Fruit fly (Drosophila melanogaster) whole organism, wandering third instar larva: ENCODE measurements around the gene Ythdf.

Experiments used
- Abd-B ChIP-seq: fragments of >200 bp; optimal IDR thresholded peaks from 2 replicates; lab custom pipeline; 2017; ENCODE audit warnings: missing biosample characterization, missing genetic modification characterization
- CG32264 ChIP-seq: fragments of 200-800 bp; sonication (Bioruptor generic); optimal IDR thresholded peaks from 2 replicates; lab custom pipeline; 2016; ENCODE audit warnings: missing biosample characterization, missing genetic modification characterization
- CG9705 ChIP-seq: fragments of 200-800 bp; sonication (Bioruptor generic); optimal IDR thresholded peaks from 2 replicates; lab custom pipeline; 2018; ENCODE audit warnings: missing biosample characterization, mild to moderate bottlenecking, missing genetic modification characterization
- CrebA ChIP-seq: fragments of 200-800 bp; sonication (Bioruptor generic); optimal IDR thresholded peaks from 2 replicates; lab custom pipeline; 2016; ENCODE audit warnings: missing biosample characterization, mild to moderate bottlenecking, missing genetic modification characterization, borderline replicate concordance
- Dfd ChIP-seq: fragments of >200 bp; optimal IDR thresholded peaks from 2 replicates; lab custom pipeline; 2017; ENCODE audit warnings: missing biosample characterization, missing genetic modification characterization
- Dif ChIP-seq: fragments of 200-275, 200-300 bp; sonication (Bioruptor generic); optimal IDR thresholded peaks from 2 replicates; lab custom pipeline; 2018; ENCODE audit warnings: missing biosample characterization, missing genetic modification characterization; ENCODE audit not compliant: partially characterized antibody
- GATAd ChIP-seq: sonication (Bioruptor generic); optimal IDR thresholded peaks from 2 replicates; lab custom pipeline; 2016; ENCODE audit warnings: missing biosample characterization, missing genetic modification characterization
- HLH106 ChIP-seq: fragments of 200-800 bp; optimal IDR thresholded peaks from 3 replicates; lab custom pipeline; 2019; ENCODE audit warnings: missing biosample characterization, mild to moderate bottlenecking, missing genetic modification characterization, moderate library complexity
- Hnf4 ChIP-seq: fragments of 200-800 bp; sonication (Bioruptor generic); optimal IDR thresholded peaks from 2 replicates; lab custom pipeline; 2016; ENCODE audit warnings: missing biosample characterization, mild to moderate bottlenecking, missing genetic modification characterization
- Hr78 ChIP-seq: fragments of >200 bp; optimal IDR thresholded peaks from 2 replicates; lab custom pipeline; 2017; ENCODE audit warnings: missing biosample characterization, missing genetic modification characterization
- Hr83 ChIP-seq: fragments of 200-300 bp; sonication (Bioruptor generic); optimal IDR thresholded peaks from 2 replicates; lab custom pipeline; 2016; ENCODE audit warnings: missing biosample characterization, mild to moderate bottlenecking, missing genetic modification characterization, moderate library complexity; ENCODE audit not compliant: poor library complexity, severe bottlenecking
- Jra ChIP-seq: sonication (Bioruptor generic); optimal IDR thresholded peaks from 2 replicates; lab custom pipeline; 2016; ENCODE audit warnings: missing biosample characterization, missing genetic modification characterization
- Mio ChIP-seq: sonication (Bioruptor generic); optimal IDR thresholded peaks from 2 replicates; lab custom pipeline; 2016; ENCODE audit warnings: missing biosample characterization, missing genetic modification characterization
- Myc ChIP-seq: fragments of >200 bp; optimal IDR thresholded peaks from 2 replicates; lab custom pipeline; 2017
- N ChIP-seq: fragments of >200 bp; optimal IDR thresholded peaks from 2 replicates; lab custom pipeline; 2018; ENCODE audit warnings: missing biosample characterization, missing external identifiers, missing genetic modification characterization
- OdsH ChIP-seq: fragments of 200-800 bp; sonication (Bioruptor generic); optimal IDR thresholded peaks from 2 replicates; lab custom pipeline; 2016; ENCODE audit warnings: missing biosample characterization, mild to moderate bottlenecking, missing genetic modification characterization
- Rel ChIP-seq, 2 experiments: fragments of 200-800 bp; sonication (Bioruptor generic) in 1 of 2; optimal IDR thresholded peaks; 2 replicates in 1 of 2; 3 replicates in 1 of 2; lab custom pipeline; 2016 to 2019; ENCODE audit warnings: mild to moderate bottlenecking in 2 of 2, missing biosample characterization in 2 of 2, missing genetic modification characterization in 2 of 2, moderate library complexity in 1 of 2
- Sp1 ChIP-seq: fragments of 200-800 bp; sonication (Bioruptor generic); optimal IDR thresholded peaks from 3 replicates; lab custom pipeline; 2019; ENCODE audit warnings: missing biosample characterization, mild to moderate bottlenecking, missing genetic modification characterization, moderate library complexity
- Vsx2 ChIP-seq: fragments of 200-300, 225-300 bp; sonication (Bioruptor generic); optimal IDR thresholded peaks from 2 replicates; lab custom pipeline; 2018; ENCODE audit warnings: missing biosample characterization, missing genetic modification characterization; ENCODE audit not compliant: partially characterized antibody
- br ChIP-seq: fragments of 200-800 bp; sonication (Bioruptor generic); optimal IDR thresholded peaks from 2 replicates; lab custom pipeline; 2016; ENCODE audit warnings: missing biosample characterization, missing genetic modification characterization
- brk ChIP-seq: fragments of 200-800 bp; sonication (Bioruptor generic); optimal IDR thresholded peaks from 2 replicates; lab custom pipeline; 2016; ENCODE audit warnings: missing biosample characterization, mild to moderate bottlenecking, missing genetic modification characterization
- dl ChIP-seq, 2 experiments: fragments of 175-275, 200-275 bp in 1 of 2; fragments of 200-275 bp in 1 of 2; sonication (Bioruptor generic); optimal IDR thresholded peaks; lab custom pipeline; 2018; ENCODE audit warnings: mild to moderate bottlenecking in 2 of 2, missing biosample characterization in 2 of 2, missing genetic modification characterization in 2 of 2, moderate library complexity in 2 of 2; ENCODE audit not compliant: partially characterized antibody in 2 of 2, insufficient read depth in 1 of 2
- dmrt93B ChIP-seq: fragments of 200-800 bp; sonication (Bioruptor generic); optimal IDR thresholded peaks from 2 replicates; lab custom pipeline; 2018; ENCODE audit warnings: missing biosample characterization, mild to moderate bottlenecking, missing genetic modification characterization
- dsf ChIP-seq: sonication (Bioruptor generic); optimal IDR thresholded peaks from 2 replicates; lab custom pipeline; 2016; ENCODE audit warnings: missing biosample characterization, missing genetic modification characterization, borderline replicate concordance
- ey ChIP-seq: fragments of 200-800 bp; sonication (Bioruptor generic); optimal IDR thresholded peaks from 2 replicates; lab custom pipeline; 2016; ENCODE audit warnings: missing biosample characterization, missing genetic modification characterization
- foxo ChIP-seq, 2 experiments: fragments of 200-800 bp; sonication (Bioruptor generic); optimal IDR thresholded peaks; 2 replicates in 1 of 2; 3 replicates in 1 of 2; lab custom pipeline; 2016 to 2017; ENCODE audit warnings: missing biosample characterization in 2 of 2, missing genetic modification characterization in 2 of 2
- fru ChIP-seq: fragments of 200-800 bp; sonication (Bioruptor generic); optimal IDR thresholded peaks from 3 replicates; lab custom pipeline; 2016; ENCODE audit warnings: missing biosample characterization, mild to moderate bottlenecking, missing genetic modification characterization
- h ChIP-seq: fragments of 200-800 bp; sonication (Bioruptor generic); optimal IDR thresholded peaks from 3 replicates; lab custom pipeline; 2016; ENCODE audit warnings: missing biosample characterization, mild to moderate bottlenecking, missing genetic modification characterization
- jim ChIP-seq: fragments of 175-275, 200-325 bp; sonication (Bioruptor generic); optimal IDR thresholded peaks from 2 replicates; lab custom pipeline; 2016; ENCODE audit warnings: missing biosample characterization, mild to moderate bottlenecking, missing genetic modification characterization
- lola ChIP-seq: fragments of >200 bp; optimal IDR thresholded peaks from 2 replicates; lab custom pipeline; 2017; ENCODE audit warnings: missing biosample characterization, missing genetic modification characterization
- pan ChIP-seq: fragments of >200 bp; optimal IDR thresholded peaks from 2 replicates; lab custom pipeline; 2017
- psq ChIP-seq: fragments of 200-800 bp; sonication (Bioruptor generic); optimal IDR thresholded peaks from 3 replicates; lab custom pipeline; 2017; ENCODE audit warnings: missing biosample characterization, mild to moderate bottlenecking, missing genetic modification characterization, moderate library complexity
- rgr ChIP-seq: fragments of 200-800 bp; sonication (Bioruptor generic); optimal IDR thresholded peaks from 3 replicates; lab custom pipeline; 2016; ENCODE audit warnings: missing biosample characterization, mild to moderate bottlenecking, missing genetic modification characterization
- sv ChIP-seq: fragments of 200-800 bp; sonication (Bioruptor generic); optimal IDR thresholded peaks from 3 replicates; lab custom pipeline; 2016; ENCODE audit warnings: missing biosample characterization, missing genetic modification characterization
- tai ChIP-seq: sonication (Bioruptor generic); optimal IDR thresholded peaks from 2 replicates; lab custom pipeline; 2016; ENCODE audit warnings: missing biosample characterization, missing genetic modification characterization
- usp ChIP-seq: fragments of >200 bp; optimal IDR thresholded peaks from 2 replicates; lab custom pipeline; 2017; ENCODE audit warnings: missing biosample characterization, missing genetic modification characterization
- woc ChIP-seq: sonication (Bioruptor generic); optimal IDR thresholded peaks from 2 replicates; lab custom pipeline; 2016; ENCODE audit warnings: missing biosample characterization, mild to moderate bottlenecking, missing genetic modification characterization

The Ythdf gene

dm6 chr3R:25080446-25080845, 41.4 kb upstream of the Ythdf start:
- TF ChIP-seq tai (GFP tag; lab: Kevin White, UChicago) (no peak), Hr83 (GFP tag; lab: Kevin White, UChicago) (peak; percentile 57), Dif (GFP tag; lab: Kevin White, UChicago) (peak; percentile 40), Myc (lab: Kevin White, UChicago) (no peak), br (GFP tag; lab: Kevin White, UChicago) (no peak), Jra (GFP tag; lab: Kevin White, UChicago) (no peak), jim (GFP tag; lab: Kevin White, UChicago) (no peak)

DNA sequence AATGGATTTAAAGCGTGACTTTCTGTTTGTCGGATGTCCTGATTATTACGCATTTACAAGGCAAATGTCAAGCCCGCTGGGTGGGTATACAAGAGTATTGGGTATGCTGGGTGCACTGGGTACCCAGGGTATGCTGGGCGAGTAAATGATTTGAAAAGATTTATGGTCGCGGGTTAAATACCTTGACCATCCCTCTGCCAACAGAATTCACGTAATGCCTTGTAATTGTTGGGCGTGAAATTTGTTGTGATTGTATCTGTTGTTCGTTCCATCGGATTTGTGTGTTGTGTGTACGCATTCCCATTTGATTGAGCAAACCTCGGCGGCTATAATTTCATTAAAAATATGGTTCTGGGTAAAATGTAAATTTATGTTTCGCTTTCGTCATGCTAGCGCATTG, 39.6 kb upstream of the Ythdf start:
- TF ChIP-seq rgr: no peak

DNA sequence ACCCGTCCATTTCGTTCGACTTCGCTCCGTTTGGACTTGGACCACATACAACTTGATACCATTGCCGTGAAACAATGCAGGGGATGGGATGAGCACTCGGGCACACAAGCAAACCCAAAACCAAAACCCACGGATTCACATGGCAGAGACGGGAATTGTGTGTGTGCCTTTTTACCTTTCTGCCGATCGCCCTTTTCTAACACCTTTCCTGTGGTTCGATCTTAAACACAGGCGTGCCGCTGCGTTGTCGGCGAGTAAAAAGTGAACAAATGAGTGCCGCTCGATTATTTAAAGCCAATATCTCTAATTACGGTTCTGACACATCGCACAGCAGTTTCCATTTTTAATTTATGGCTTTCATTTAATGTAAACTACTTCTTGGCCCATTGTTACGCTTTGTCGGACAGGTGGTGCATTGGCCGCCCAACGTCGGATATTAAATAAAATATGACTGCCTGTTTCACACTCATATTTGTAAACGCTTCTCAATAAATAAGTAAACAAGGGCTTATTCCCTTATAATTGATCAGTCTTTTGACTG, 38.3 kb upstream of the Ythdf start:
- no peak for TF ChIP-seq rgr
- TF ChIP-seq pan (lab: Kevin White, UChicago): no peak
- TF ChIP-seq Jra (GFP tag; lab: Kevin White, UChicago): no peak
- TF ChIP-seq Sp1: no peak
- no peak for TF ChIP-seq Abd-B (GFP tag; lab: Kevin White, UChicago)
- no peak for TF ChIP-seq Dfd
- TF ChIP-seq CG9705 (GFP tag; lab: Kevin White, UChicago): no peak
- no peak for TF ChIP-seq ey (GFP tag; lab: Kevin White, UChicago)
- no peak for TF ChIP-seq GATAd
- TF ChIP-seq dsf (GFP tag; lab: Kevin White, UChicago): no peak
- TF ChIP-seq foxo (GFP tag; optimal IDR thresholded peaks at IDR 0.05; lab: Kevin White, UChicago): no peak

DNA sequence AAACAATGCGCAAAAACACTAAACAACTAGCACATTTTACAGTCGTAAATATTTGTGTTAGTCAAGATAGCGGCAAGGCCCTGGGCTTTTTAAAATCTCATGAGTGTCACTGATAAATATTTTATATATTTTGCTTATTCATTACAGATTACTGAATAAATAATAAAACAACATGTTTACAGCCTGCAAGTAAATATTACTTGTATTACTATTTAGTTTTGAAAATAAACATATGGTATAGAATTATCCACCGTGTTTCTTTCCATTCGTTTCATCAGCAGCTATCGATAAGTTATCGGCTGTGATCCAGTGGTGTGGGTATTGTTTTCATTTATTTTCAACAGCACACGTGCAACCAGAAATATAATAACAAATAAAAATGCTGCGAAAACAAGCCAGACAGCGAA, 35.5 kb upstream of the Ythdf start, which contains the start of the genes shams and CG11920:
TSS of gene shams (minus strand) at position 50 of the 407 bp plus-strand sequence.
TSS of gene CG11920 (plus strand) at position 320 of the 407 bp plus-strand sequence.
- TF ChIP-seq Jra (GFP tag; lab: Kevin White, UChicago) (peak; percentile 13), ey (GFP tag; lab: Kevin White, UChicago) (no peak), brk (GFP tag; lab: Kevin White, UChicago) (peak; percentile 73), fru (GFP tag; lab: Kevin White, UChicago) (no peak), br (GFP tag; lab: Kevin White, UChicago) (no peak), woc (GFP tag; lab: Kevin White, UChicago) (peak; percentile 55), Dfd (no peak), sv (GFP tag; lab: Kevin White, UChicago) (no peak), Vsx2 (no peak), dsf (GFP tag; lab: Kevin White, UChicago) (no peak), CG9705 (GFP tag; lab: Kevin White, UChicago) (no peak), Myc (lab: Kevin White, UChicago) (peak; percentile 47), Sp1 (no peak), foxo (GFP tag; optimal IDR thresholded peaks at IDR 0.05; lab: Kevin White, UChicago) (no peak), OdsH (GFP tag; lab: Kevin White, UChicago) (peak; percentile 25), Hr83 (GFP tag; lab: Kevin White, UChicago) (no peak), dmrt93B (GFP tag; lab: Kevin White, UChicago) (no peak), CG32264 (GFP tag; lab: Kevin White, UChicago) (no peak), lola (no peak), Rel (GFP tag; optimal IDR thresholded peaks at IDR 0.05; lab: Kevin White, UChicago) (no peak), Rel (tag; optimal IDR thresholded peaks at IDR 0.05; lab: Kevin White, UChicago) (peak; percentile 17), N (GFP tag; lab: Kevin White, UChicago) (no peak), h (GFP tag; lab: Kevin White, UChicago) (no peak), HLH106 (tag; lab: Kevin White, UChicago) (peak; percentile 17), dl (GFP tag; optimal IDR thresholded peaks at IDR 0.05; lab: Kevin White, UChicago; ENCODE audit: insufficient read depth in 1 of 2, partially characterized antibody in 2 of 2) (no peak), usp (no peak), CrebA (GFP tag; lab: Kevin White, UChicago) (no peak), tai (GFP tag; lab: Kevin White, UChicago) (no peak), Hr78 (no peak), psq (GFP tag; lab: Kevin White, UChicago) (no peak), Abd-B (GFP tag; lab: Kevin White, UChicago) (no peak), Mio (GFP tag; lab: Kevin White, UChicago) (no peak), GATAd (no peak), Dif (GFP tag; lab: Kevin White, UChicago) (no peak), pan (lab: Kevin White, UChicago) (no peak), rgr (no peak), Hnf4 (GFP tag; lab: Kevin White, UChicago) (peak; percentile 20)
- TF ChIP-seq, all 38 proteins: peak for 8
